Fruit fly (Drosophila melanogaster) Kc167 (cell line): ENCODE data around the gene Exo84.

ENCODE experiments used
- Myc ChIP-seq: fragments of >200 bp; optimal IDR thresholded peaks from 2 replicates; lab custom pipeline; 2017; ENCODE audit warnings: missing external identifiers
- insv ChIP-seq: fragments of >200 bp; optimal IDR thresholded peaks from 3 replicates; lab custom pipeline; 2018; ENCODE audit warnings: missing external identifiers

DNA sequence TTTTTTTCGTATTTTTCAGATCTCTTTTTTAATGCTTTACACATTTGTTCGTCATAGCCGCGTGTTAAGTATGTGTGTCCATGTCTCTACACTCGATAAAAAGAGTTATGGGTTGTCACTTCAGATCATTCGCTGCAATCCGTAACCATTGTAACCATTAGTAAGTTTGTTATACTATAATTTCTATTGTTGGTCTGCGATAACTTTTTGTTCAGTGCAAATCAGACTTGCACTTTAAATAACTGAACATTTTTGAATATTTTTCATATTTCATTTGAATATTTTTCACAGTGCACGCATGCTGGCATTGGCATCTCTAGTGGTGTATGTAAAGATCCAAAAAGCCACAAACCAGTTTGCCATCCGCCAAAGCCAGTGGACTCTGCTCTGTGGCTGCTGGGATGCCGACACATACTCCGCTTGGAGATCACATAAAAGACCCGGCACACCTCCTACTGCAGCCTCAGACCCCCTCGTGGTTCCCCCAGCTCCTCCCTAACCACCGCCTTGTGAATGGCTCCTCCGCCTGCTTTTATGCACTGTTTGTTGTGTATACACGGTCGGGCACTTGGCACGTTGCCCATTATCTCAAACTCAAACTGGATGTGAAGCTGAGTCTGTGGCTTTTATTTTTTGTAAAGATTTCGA is 43.0 kb downstream of the Exo84 start:
- no peak for TF ChIP-seq Myc
- no peak for TF ChIP-seq insv (lab: Kevin White, UChicago)
